Fruit fly (Drosophila melanogaster): ENCODE data around the gene mtrm.

DNA sequence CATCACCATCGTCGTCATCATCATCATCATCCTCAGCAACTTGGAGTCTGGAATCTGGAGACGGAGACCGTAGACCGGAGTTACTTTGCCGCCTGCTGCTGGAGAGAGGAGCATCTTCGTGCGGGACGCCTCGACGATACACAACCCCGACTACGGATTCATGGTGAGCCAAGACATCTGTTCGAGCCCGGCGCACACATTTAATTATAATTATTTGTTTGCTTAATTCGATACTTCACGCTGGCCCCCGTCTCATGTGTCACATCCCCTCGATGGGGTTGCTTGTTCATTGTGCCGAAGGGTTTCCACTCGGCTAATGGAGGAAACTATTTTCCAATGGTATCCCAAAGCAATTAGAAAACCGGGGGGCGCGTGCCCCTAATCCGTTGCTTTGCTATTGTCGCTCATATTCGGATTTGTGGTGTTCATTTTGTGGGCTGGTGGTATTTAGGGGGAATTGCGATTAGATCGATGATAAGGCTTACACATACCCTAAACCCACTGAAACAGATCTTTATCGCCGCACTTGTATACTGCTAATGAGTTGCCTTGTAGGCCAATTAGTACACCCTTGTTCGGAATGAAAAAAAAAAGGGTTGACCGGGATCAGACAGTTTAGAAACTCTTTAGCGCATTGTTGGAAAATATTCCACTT lies 39.3 kb downstream of the mtrm start:
- no peak for TF ChIP-seq psq (GFP tag; optimal IDR thresholded peaks at IDR 0.05)
- no peak for TF ChIP-seq fd64A (GFP tag; optimal IDR thresholded peaks at IDR 0.05)
- no peak for TF ChIP-seq NK7.1 (GFP tag; optimal IDR thresholded peaks at IDR 0.05)
